Fruit fly (Drosophila melanogaster): ENCODE data around the gene dac.

DNA sequence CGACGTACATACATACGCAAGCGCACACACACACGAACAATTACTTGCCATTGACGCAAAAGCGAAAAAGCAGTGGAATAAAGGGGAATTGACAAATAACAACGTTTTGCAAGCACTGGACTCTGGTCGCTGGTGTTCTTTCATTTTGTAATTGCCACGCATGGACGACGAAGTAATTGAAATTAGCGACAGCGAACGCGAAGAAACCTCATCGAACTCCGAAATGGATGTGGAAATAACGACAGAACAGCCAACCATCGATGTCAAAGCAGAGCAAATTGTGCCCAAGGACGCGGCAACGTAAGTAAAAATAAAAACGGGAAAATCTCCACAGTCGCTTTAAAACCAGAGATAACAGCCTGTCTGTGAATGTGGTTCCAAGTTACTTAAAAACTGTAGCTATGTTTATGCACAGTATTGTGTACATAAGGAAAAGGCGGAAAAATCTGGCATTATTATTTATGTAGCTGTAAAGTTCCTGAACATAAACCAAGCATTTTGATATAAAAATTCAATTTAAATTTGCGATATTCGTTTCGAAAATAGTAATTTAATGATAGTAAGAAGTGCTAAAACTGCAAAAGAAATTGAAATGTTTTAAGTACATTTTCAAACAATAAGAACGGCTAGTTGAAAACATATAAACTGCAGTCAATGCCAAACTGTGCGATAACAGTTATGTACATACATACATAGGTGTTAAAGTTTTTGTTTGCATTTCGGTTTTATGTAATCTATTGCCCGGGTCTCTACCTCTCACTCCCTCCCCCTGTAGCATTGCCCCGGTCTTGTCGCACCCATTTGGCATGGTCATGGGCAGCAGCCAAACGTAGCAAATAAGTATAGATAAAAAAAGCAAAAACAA lies 6.2 kb upstream of the dac start:
- TF ChIP-seq CG8478 (optimal IDR thresholded peaks at IDR 0.05) (no peak), psq (optimal IDR thresholded peaks at IDR 0.05) (no peak), pan (optimal IDR thresholded peaks at IDR 0.05) (no peak), Dll (optimal IDR thresholded peaks at IDR 0.05) (no peak), EcR (GFP tag; optimal IDR thresholded peaks at IDR 0.05) (no peak)
